Fruit fly (Drosophila melanogaster) whole organism, embryonic: ENCODE results near the gene brat.
A peak's percentile ranks its signal among the peaks of the same experiment; 100 is the strongest.

Source experiments
- Aef1 ChIP-seq: fragments of 200-800 bp; sonication (Bioruptor generic); IDR thresholded peaks from 3 replicates; pipeline ENCODE4 v1.3.6; 2022; ENCODE audit warnings: missing biosample characterization, missing genetic modification characterization
- CG10274 ChIP-seq: fragments of 200-800 bp; sonication (Bioruptor generic); optimal IDR thresholded peaks from 3 replicates; lab custom pipeline; 2017; ENCODE audit warnings: missing biosample characterization, mild to moderate bottlenecking, missing genetic modification characterization
- CG10979 ChIP-seq: fragments of 200-800 bp; sonication (Bioruptor generic); optimal IDR thresholded peaks from 2 replicates; lab custom pipeline; 2018; ENCODE audit warnings: missing biosample characterization, mild to moderate bottlenecking, missing genetic modification characterization, moderate library complexity
- CG11085 ChIP-seq: fragments of 200-800 bp; sonication (Bioruptor generic); IDR thresholded peaks from 2 replicates; pipeline ENCODE4 v1.3.6; 2022; ENCODE audit warnings: missing biosample characterization, missing genetic modification characterization
- CG11456 ChIP-seq: fragments of 200-800 bp; sonication (Bioruptor generic); IDR thresholded peaks from 3 replicates; pipeline ENCODE4 v1.3.6; 2022; ENCODE audit warnings: missing biosample characterization, missing genetic modification characterization
- CG15514 ChIP-seq: fragments of 200-800 bp; sonication (Bioruptor generic); optimal IDR thresholded peaks from 3 replicates; lab custom pipeline; 2017; ENCODE audit warnings: missing biosample characterization, missing genetic modification characterization, mild to moderate bottlenecking, moderate library complexity, missing genetic modification reagents
- CG15696 ChIP-seq: fragments of 200-800 bp; sonication (Bioruptor generic); optimal IDR thresholded peaks from 2 replicates; lab custom pipeline; 2019; ENCODE audit warnings: missing biosample characterization, mild to moderate bottlenecking, missing genetic modification characterization, moderate library complexity
- CG18476 ChIP-seq: fragments of 200-800 bp; sonication (Bioruptor generic); optimal IDR thresholded peaks from 2 replicates; lab custom pipeline; 2016; ENCODE audit warnings: missing biosample characterization, mild to moderate bottlenecking, missing genetic modification characterization
- CG2129 ChIP-seq: fragments of 200-800 bp; sonication (Bioruptor generic); IDR thresholded peaks from 2 replicates; pipeline ENCODE4 v1.3.6; 2022; ENCODE audit warnings: missing biosample characterization, missing genetic modification characterization; ENCODE audit not compliant: partially characterized antibody
- CG2712 ChIP-seq: fragments of 200-800 bp; optimal IDR thresholded peaks from 3 replicates; lab custom pipeline; 2019; ENCODE audit warnings: missing biosample characterization, mild to moderate bottlenecking, missing genetic modification characterization, moderate library complexity
- CG33213 ChIP-seq: fragments of 200-800 bp; sonication (Bioruptor generic); optimal IDR thresholded peaks from 3 replicates; lab custom pipeline; 2016; ENCODE audit warnings: missing biosample characterization, missing genetic modification characterization
- CG4854 ChIP-seq: fragments of 200-800 bp; sonication (Bioruptor generic); optimal IDR thresholded peaks from 2 replicates; lab custom pipeline; 2016; ENCODE audit warnings: missing biosample characterization, missing genetic modification characterization, inconsistent platforms
- CG5953 ChIP-seq: fragments of 200-800 bp; sonication (Bioruptor generic); IDR thresholded peaks from 2 replicates; pipeline ENCODE4 v1.3.6; 2022; ENCODE audit warnings: missing biosample characterization, missing genetic modification characterization
- CG6272 ChIP-seq: fragments of 200-800 bp; sonication (Bioruptor generic); IDR thresholded peaks from 2 replicates; pipeline ENCODE4 v1.3.6; 2022; ENCODE audit warnings: missing biosample characterization, missing genetic modification characterization
- CG6791 ChIP-seq: fragments of 200-800 bp; sonication (Bioruptor generic); IDR thresholded peaks from 3 replicates; pipeline ENCODE4 v1.3.6; 2022; ENCODE audit warnings: missing biosample characterization, missing genetic modification characterization; ENCODE audit not compliant: partially characterized antibody
- CG7357 ChIP-seq: fragments of 200-800 bp; sonication (Bioruptor generic); IDR thresholded peaks from 3 replicates; pipeline ENCODE4 v1.3.6; 2022; ENCODE audit warnings: missing biosample characterization, missing genetic modification characterization
- CG7372 ChIP-seq: fragments of 200-800 bp; sonication (Bioruptor generic); IDR thresholded peaks from 2 replicates; pipeline ENCODE4 v1.3.6; 2022; ENCODE audit warnings: missing biosample characterization, missing genetic modification characterization
- CG8765 ChIP-seq: fragments of 200-800 bp; sonication (Bioruptor generic); IDR thresholded peaks from 2 replicates; pipeline ENCODE4 v1.3.6; 2022; ENCODE audit warnings: missing biosample characterization, missing genetic modification characterization
- CG9437 ChIP-seq: fragments of 200-800 bp; sonication (Bioruptor generic); optimal IDR thresholded peaks from 2 replicates; lab custom pipeline; 2018; ENCODE audit warnings: missing biosample characterization, mild to moderate bottlenecking, missing genetic modification characterization
- D ChIP-seq, 2 experiments: fragments of 200-800 bp in 1 of 2; fragments of >200 bp in 1 of 2; sonication (Bioruptor generic) in 1 of 2; optimal IDR thresholded peaks; 2 replicates in 1 of 2; 3 replicates in 1 of 2; lab custom pipeline; 2017; ENCODE audit warnings: mild to moderate bottlenecking in 1 of 2, missing biosample characterization in 1 of 2, missing genetic modification characterization in 1 of 2, missing genetic modification reagents in 1 of 2
- Dek ChIP-seq: fragments of 200-800 bp; sonication (Bioruptor generic); optimal IDR thresholded peaks from 3 replicates; lab custom pipeline; 2019; ENCODE audit warnings: missing biosample characterization, mild to moderate bottlenecking, missing genetic modification characterization, moderate library complexity
- Dref ChIP-seq: fragments of 200-800 bp; sonication (Bioruptor generic); IDR thresholded peaks from 2 replicates; pipeline ENCODE4 v1.3.6; 2022; ENCODE audit warnings: missing biosample characterization, missing genetic modification characterization
- HHEX ChIP-seq: fragments of 200-800 bp; sonication (Bioruptor generic); optimal IDR thresholded peaks from 3 replicates; lab custom pipeline; 2017; ENCODE audit warnings: missing biosample characterization, mild to moderate bottlenecking, missing genetic modification characterization, missing genetic modification reagents
- Hr51 ChIP-seq, 2 experiments: fragments of 200-800 bp; sonication (Bioruptor generic); optimal IDR thresholded peaks; 2 replicates in 1 of 2; 3 replicates in 1 of 2; lab custom pipeline; 2016 to 2018; ENCODE audit warnings: missing biosample characterization in 2 of 2, missing genetic modification characterization in 2 of 2, mild to moderate bottlenecking in 1 of 2, moderate library complexity in 1 of 2
- Hsf ChIP-seq: fragments of 200-800 bp; sonication (Bioruptor generic); optimal IDR thresholded peaks from 3 replicates; lab custom pipeline; 2016; ENCODE audit warnings: missing biosample characterization, missing genetic modification characterization
- Ravus ChIP-seq: fragments of 200-800 bp; sonication (Bioruptor generic); IDR thresholded peaks from 2 replicates; pipeline ENCODE4 v1.3.6; 2022; ENCODE audit warnings: missing biosample characterization, missing genetic modification characterization
- Rfx ChIP-seq: fragments of 200-800 bp; sonication (Bioruptor generic); IDR thresholded peaks from 2 replicates; pipeline ENCODE4 v1.3.6; 2022; ENCODE audit warnings: missing biosample characterization, missing genetic modification characterization
- Stat92E ChIP-seq, 3 experiments: fragments of >200 bp in 2 of 3; fragments of 200-800 bp in 1 of 3; sonication (Bioruptor generic) in 1 of 3; optimal IDR thresholded peaks; 2 replicates each; lab custom pipeline; 2017 to 2019; ENCODE audit warnings: missing biosample characterization in 3 of 3, missing genetic modification characterization in 3 of 3, mild to moderate bottlenecking in 1 of 3, moderate library complexity in 1 of 3
- TFAM ChIP-seq: fragments of 200-800 bp; sonication (Bioruptor generic); optimal IDR thresholded peaks from 2 replicates; lab custom pipeline; 2017; ENCODE audit warnings: missing biosample characterization, missing genetic modification characterization, inconsistent platforms
- YL-1 ChIP-seq: fragments of 200-800 bp; sonication (Bioruptor generic); optimal IDR thresholded peaks from 3 replicates; lab custom pipeline; 2017; ENCODE audit warnings: missing biosample characterization, mild to moderate bottlenecking, missing genetic modification characterization
- ash1 ChIP-seq: fragments of 200-800 bp; sonication (Bioruptor generic); optimal IDR thresholded peaks from 2 replicates; lab custom pipeline; 2018; ENCODE audit warnings: missing biosample characterization, mild to moderate bottlenecking, missing genetic modification characterization
- bsh ChIP-seq, 2 experiments: fragments of 200-800 bp; sonication (Bioruptor generic); optimal IDR thresholded peaks; 2 replicates each; lab custom pipeline; 2017 to 2018; ENCODE audit warnings: mild to moderate bottlenecking in 2 of 2, missing biosample characterization in 2 of 2, missing genetic modification characterization in 2 of 2, moderate library complexity in 1 of 2
- chn ChIP-seq: fragments of 200-800 bp; sonication (Bioruptor generic); optimal IDR thresholded peaks from 2 replicates; lab custom pipeline; 2016; ENCODE audit warnings: missing biosample characterization, missing genetic modification characterization
- danr ChIP-seq: fragments of 200-800 bp; sonication (Bioruptor generic); IDR thresholded peaks from 2 replicates; pipeline ENCODE4 v1.3.6; 2022; ENCODE audit warnings: missing biosample characterization, missing genetic modification characterization
- dpn ChIP-seq, 2 experiments: fragments of 200-800 bp; sonication (Bioruptor generic); optimal IDR thresholded peaks; 3 replicates each; lab custom pipeline; 2016; ENCODE audit warnings: missing biosample characterization in 2 of 2, missing genetic modification characterization in 2 of 2
- gcm2 ChIP-seq: fragments of 200-800 bp; sonication (Bioruptor generic); optimal IDR thresholded peaks from 2 replicates; lab custom pipeline; 2016; ENCODE audit warnings: missing biosample characterization, missing genetic modification characterization
- grau ChIP-seq: fragments of 200-800 bp; optimal IDR thresholded peaks from 3 replicates; lab custom pipeline; 2019; ENCODE audit warnings: missing biosample characterization, mild to moderate bottlenecking, missing genetic modification characterization, moderate library complexity
- ham ChIP-seq: fragments of 200-800 bp; sonication (Bioruptor generic); IDR thresholded peaks from 2 replicates; pipeline ENCODE4 v1.3.6; 2022; ENCODE audit warnings: missing biosample characterization, missing genetic modification characterization
- inv ChIP-seq: fragments of 200-800 bp; sonication (Bioruptor generic); IDR thresholded peaks from 2 replicates; pipeline ENCODE4 v1.3.6; 2022; ENCODE audit warnings: missing biosample characterization, missing genetic modification characterization; ENCODE audit not compliant: partially characterized antibody
- kah ChIP-seq: fragments of 200-800 bp; sonication (Bioruptor generic); optimal IDR thresholded peaks from 2 replicates; lab custom pipeline; 2018; ENCODE audit warnings: missing biosample characterization, mild to moderate bottlenecking, missing genetic modification characterization
- rib ChIP-seq: fragments of 200-800 bp; sonication (Bioruptor generic); IDR thresholded peaks from 2 replicates; pipeline ENCODE4 v1.3.6; 2022; ENCODE audit warnings: missing biosample characterization, missing genetic modification characterization
- run ChIP-seq: fragments of 200-800 bp; sonication (Bioruptor generic); optimal IDR thresholded peaks from 3 replicates; lab custom pipeline; 2018; ENCODE audit warnings: missing biosample characterization, mild to moderate bottlenecking, missing genetic modification characterization
- seq ChIP-seq: fragments of 200-800 bp; sonication (Bioruptor generic); IDR thresholded peaks from 2 replicates; pipeline ENCODE4 v1.3.6; 2022; ENCODE audit warnings: missing biosample characterization, missing genetic modification characterization
- slou ChIP-seq: fragments of 200-800 bp; sonication (Bioruptor generic); optimal IDR thresholded peaks from 3 replicates; lab custom pipeline; 2016; ENCODE audit warnings: missing biosample characterization, missing genetic modification characterization
- slp2 ChIP-seq: fragments of 200-800 bp; sonication (Bioruptor generic); optimal IDR thresholded peaks from 2 replicates; lab custom pipeline; 2016; ENCODE audit warnings: missing biosample characterization, missing genetic modification characterization
- tll ChIP-seq, 2 experiments: fragments of 200-800 bp in 1 of 2; fragments of >200 bp in 1 of 2; sonication (Bioruptor generic) in 1 of 2; optimal IDR thresholded peaks; 2 replicates each; lab custom pipeline; 2017 to 2019; ENCODE audit warnings: missing biosample characterization in 2 of 2, missing genetic modification characterization in 2 of 2, mild to moderate bottlenecking in 1 of 2, moderate library complexity in 1 of 2
- tna ChIP-seq: fragments of 200-800 bp; sonication (Bioruptor generic); IDR thresholded peaks from 2 replicates; pipeline ENCODE4 v1.3.6; 2022; ENCODE audit warnings: missing biosample characterization, missing genetic modification characterization; ENCODE audit not compliant: partially characterized antibody
- unpg ChIP-seq: fragments of 200-800 bp; sonication (Bioruptor generic); optimal IDR thresholded peaks from 3 replicates; lab custom pipeline; 2018; ENCODE audit warnings: missing biosample characterization, mild to moderate bottlenecking, missing genetic modification characterization, moderate library complexity
- vfl ChIP-seq: fragments of 200-800 bp; sonication (Bioruptor generic); optimal IDR thresholded peaks from 2 replicates; lab custom pipeline; 2016; ENCODE audit warnings: missing biosample characterization, missing genetic modification characterization

Gene brat

dm6 chr2L:19138361-19139041 lies 4.9 kb downstream of the brat start:
- TF ChIP-seq bsh (GFP tag; optimal IDR thresholded peaks at IDR 0.05; lab: Kevin White, UChicago) (peak in 1 of 2 experiments; percentile 28), Aef1 (GFP tag; lab: Robert Waterston, UW) (no peak), grau (tag; lab: Kevin White, UChicago) (peak; percentile 81), ham (GFP tag; lab: Robert Waterston, UW) (no peak), dpn (GFP tag; optimal IDR thresholded peaks at IDR 0.05; lab: Kevin White, UChicago) (peak in 1 of 2 experiments; percentile 21), slou (no peak), rib (GFP tag; lab: Robert Waterston, UW) (peak; percentile 64; the same call in 1 of the 2 replicates), CG5953 (GFP tag; lab: Robert Waterston, UW) (no peak), Dek (no peak), CG11085 (GFP tag; lab: Robert Waterston, UW) (no peak), CG6272 (no peak), CG2129 (GFP tag; lab: Robert Waterston, UW) (no peak), CG10979 (tag; lab: Kevin White, UChicago) (peak; percentile 43), kah (GFP tag; lab: Kevin White, UChicago) (no peak), Rfx (no peak), unpg (GFP tag; lab: Kevin White, UChicago) (peak; percentile 23), CG8765 (GFP tag; lab: Robert Waterston, UW) (no peak), slp2 (GFP tag; lab: Kevin White, UChicago) (no peak), run (tag; lab: Kevin White, UChicago) (no peak), CG2712 (peak; percentile 47), tll (GFP tag; optimal IDR thresholded peaks at IDR 0.05; lab: Kevin White, UChicago) (no peak), vfl (GFP tag; lab: Kevin White, UChicago) (no peak), CG10274 (no peak), ash1 (no peak), Stat92E (GFP tag; optimal IDR thresholded peaks at IDR 0.05; lab: Kevin White, UChicago) (no peak), Hr51 (GFP tag; optimal IDR thresholded peaks at IDR 0.05; lab: Kevin White, UChicago) (peak in 1 of 2 experiments; percentile 23), gcm2 (GFP tag; lab: Kevin White, UChicago) (no peak), CG7372 (GFP tag; lab: Robert Waterston, UW) (no peak), CG15696 (tag; lab: Kevin White, UChicago) (no peak), seq (GFP tag; lab: Robert Waterston, UW) (no peak; the same call in 1 of the 2 replicates), tna (no peak), CG6791 (GFP tag; lab: Robert Waterston, UW) (no peak), CG33213 (GFP tag; lab: Kevin White, UChicago) (no peak), Ravus (no peak), chn (GFP tag; lab: Kevin White, UChicago) (no peak), CG4854 (no peak), D (optimal IDR thresholded peaks at IDR 0.05; lab: Kevin White, UChicago) (no peak), D (GFP tag; optimal IDR thresholded peaks at IDR 0.05; lab: Kevin White, UChicago) (no peak), TFAM (no peak), CG18476 (GFP tag; lab: Kevin White, UChicago) (no peak), Hsf (GFP tag; lab: Kevin White, UChicago) (no peak), YL-1 (GFP tag; lab: Kevin White, UChicago) (no peak), inv (no peak), CG9437 (GFP tag; lab: Kevin White, UChicago) (no peak), CG7357 (no peak), Dref (GFP tag; lab: Robert Waterston, UW) (no peak), HHEX (GFP tag; lab: Kevin White, UChicago) (peak; percentile 22), CG11456 (GFP tag; lab: Robert Waterston, UW) (no peak), CG15514 (GFP tag; lab: Kevin White, UChicago) (no peak), danr (GFP tag; lab: Robert Waterston, UW) (no peak)
